Fruit fly (Drosophila melanogaster): ENCODE measurements around the gene Cyp4g1.

The Cyp4g1 gene

dm6 chrX:515676-516075 lies 46.5 kb upstream of the Cyp4g1 start (continued):
- TF ChIP-seq CG7963 (GFP tag; IDR thresholded peaks at IDR 0.05; ENCODE audit: partially characterized antibody): no peak
- peak; percentile 18 for TF ChIP-seq schlank (tag; optimal IDR thresholded peaks at IDR 0.05)
- TF ChIP-seq CG34224 (GFP tag; IDR thresholded peaks at IDR 0.05; ENCODE audit: partially characterized antibody): no peak
- TF ChIP-seq CG10462 (GFP tag; optimal IDR thresholded peaks at IDR 0.05): no peak
- no peak for TF ChIP-seq lov (optimal IDR thresholded peaks at IDR 0.05)
- no peak for TF ChIP-seq lov (GFP tag; IDR thresholded peaks at IDR 0.05)
- TF ChIP-seq BtbVII (GFP tag; optimal IDR thresholded peaks at IDR 0.05): peak; percentile 17
- peak; percentile 78 for TF ChIP-seq lab (GFP tag; optimal IDR thresholded peaks at IDR 0.05)
- no peak for TF ChIP-seq sd (tag; optimal IDR thresholded peaks at IDR 0.05)
- no peak for TF ChIP-seq CG2129 (GFP tag; IDR thresholded peaks at IDR 0.05; ENCODE audit: partially characterized antibody)
- peak; percentile 34 for TF ChIP-seq CG15269 (tag; optimal IDR thresholded peaks at IDR 0.05)
- TF ChIP-seq pfk (GFP tag; optimal IDR thresholded peaks at IDR 0.05): no peak
- no peak for TF ChIP-seq Deaf1 (tag; optimal IDR thresholded peaks at IDR 0.05)
- peak; percentile 40 for TF ChIP-seq CG15011 (GFP tag; optimal IDR thresholded peaks at IDR 0.05)
- TF ChIP-seq CG5245 (GFP tag; optimal IDR thresholded peaks at IDR 0.05): no peak
- TF ChIP-seq CG32772 (GFP tag; IDR thresholded peaks at IDR 0.05): no peak
- TF ChIP-seq lilli (GFP tag; optimal IDR thresholded peaks at IDR 0.05): no peak
- TF ChIP-seq fd3F (GFP tag; optimal IDR thresholded peaks at IDR 0.05): peak; percentile 40
- no peak for TF ChIP-seq run (tag; optimal IDR thresholded peaks at IDR 0.05)
- peak; percentile 32 for TF ChIP-seq Blimp-1 (GFP tag; optimal IDR thresholded peaks at IDR 0.05)
- TF ChIP-seq bsh (GFP tag; optimal IDR thresholded peaks at IDR 0.05): peak in 1 of 2 experiments; percentile 35
- TF ChIP-seq bab2 (GFP tag; optimal IDR thresholded peaks at IDR 0.05): peak; percentile 33
- TF ChIP-seq Taf1 (GFP tag; IDR thresholded peaks at IDR 0.05): no peak
- no peak for TF ChIP-seq Bdp1 (GFP tag; optimal IDR thresholded peaks at IDR 0.05)
- TF ChIP-seq Sin3A (optimal IDR thresholded peaks at IDR 0.05): no peak
- no peak for TF ChIP-seq CG9727 (GFP tag; optimal IDR thresholded peaks at IDR 0.05)
- TF ChIP-seq CG9817 (tag; optimal IDR thresholded peaks at IDR 0.05): no peak
- peak; percentile 30 for TF ChIP-seq nau (GFP tag; optimal IDR thresholded peaks at IDR 0.05)
- peak; percentile 57 for TF ChIP-seq CG15514 (GFP tag; optimal IDR thresholded peaks at IDR 0.05)
- TF ChIP-seq unpg (GFP tag; optimal IDR thresholded peaks at IDR 0.05): peak; percentile 16
- peak; percentile 36 for TF ChIP-seq Fer1 (GFP tag; optimal IDR thresholded peaks at IDR 0.05)
- TF ChIP-seq CG7786 (GFP tag; optimal IDR thresholded peaks at IDR 0.05): no peak
- peak; percentile 54 for TF ChIP-seq CG13296 (GFP tag; optimal IDR thresholded peaks at IDR 0.05)
- TF ChIP-seq B-H1 (GFP tag; IDR thresholded peaks at IDR 0.05): no peak
- TF ChIP-seq CG11398 (GFP tag; optimal IDR thresholded peaks at IDR 0.05): no peak
- TF ChIP-seq CG13123 (GFP tag; optimal IDR thresholded peaks at IDR 0.05): no peak
- no peak for TF ChIP-seq Hr39 (optimal IDR thresholded peaks at IDR 0.05)
- no peak for TF ChIP-seq tgo (GFP tag; IDR thresholded peaks at IDR 0.05)

dm6 chrX:512527-512926 lies 43.4 kb upstream of the Cyp4g1 start:
- TF ChIP-seq D19A (tag; optimal IDR thresholded peaks at IDR 0.05) (peak; percentile 6), CG17568 (GFP tag; optimal IDR thresholded peaks at IDR 0.05) (no peak), grn (GFP tag; optimal IDR thresholded peaks at IDR 0.05) (no peak), CG16863 (GFP tag; optimal IDR thresholded peaks at IDR 0.05) (no peak), ind (GFP tag; optimal IDR thresholded peaks at IDR 0.05) (peak; percentile 5), sens (GFP tag) (peak; percentile 83), bsh (GFP tag; optimal IDR thresholded peaks at IDR 0.05) (peak in 1 of 2 experiments; percentile 40), E2f2 (GFP tag; IDR thresholded peaks at IDR 0.05) (no peak), Doc2 (GFP tag; IDR thresholded peaks at IDR 0.05) (no peak), Dip3 (GFP tag; optimal IDR thresholded peaks at IDR 0.05) (no peak), kay (GFP tag; optimal IDR thresholded peaks at IDR 0.05) (no peak), Hand (GFP tag; optimal IDR thresholded peaks at IDR 0.05) (no peak), Nf-YC (tag; optimal IDR thresholded peaks at IDR 0.05) (no peak), CTCF (GFP tag; optimal IDR thresholded peaks at IDR 0.05) (no peak), Side (GFP tag; optimal IDR thresholded peaks at IDR 0.05) (peak; percentile 6), bbx (GFP tag; IDR thresholded peaks at IDR 0.05; ENCODE audit: partially characterized antibody) (no peak), Dfd (GFP tag; optimal IDR thresholded peaks at IDR 0.05) (no peak), sob (GFP tag; IDR thresholded peaks at IDR 0.05) (no peak)
